Worm (Caenorhabditis elegans): ENCODE results near the gene Y47D7A.9.

DNA sequence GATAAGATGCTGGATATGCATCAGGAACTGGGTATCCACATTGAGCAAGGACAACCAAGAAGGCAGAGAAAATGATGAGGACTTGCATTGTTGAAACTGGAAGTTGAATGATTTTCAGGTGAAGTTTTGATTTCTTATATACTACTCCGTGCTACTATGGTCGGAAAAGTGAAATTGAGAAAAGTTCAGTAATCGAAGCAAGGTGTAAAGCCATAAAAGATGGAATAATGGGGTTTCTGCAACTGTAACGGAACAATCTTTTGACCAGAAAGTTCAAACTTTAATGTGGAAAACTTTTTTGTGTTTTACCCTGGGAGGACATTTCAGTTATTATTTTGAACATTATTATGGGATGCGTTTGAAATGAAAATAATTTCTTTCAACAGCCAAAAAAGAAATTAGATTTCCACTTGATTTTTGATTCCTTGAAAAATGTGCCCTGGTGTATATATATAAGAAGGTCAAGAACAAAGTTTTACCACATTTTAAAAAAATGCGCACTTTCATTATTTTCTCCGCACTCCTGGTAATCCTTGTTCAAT lies at the start of gene Y47D7A.9, which contains the start of gene Y47D7A.19:
- TF ChIP-seq nhr-28 (tag; optimal IDR thresholded peaks at IDR 0.05) (no peak), unc-62 (GFP tag; optimal IDR thresholded peaks at IDR 0.05) (no peak), cnd-1 (tag; optimal IDR thresholded peaks at IDR 0.05) (no peak)

Data from whole organism, mixed stage, embryonic.